Worm (Caenorhabditis elegans): ENCODE results near the gene C05G5.5.

C05G5.5 gene

DNA sequence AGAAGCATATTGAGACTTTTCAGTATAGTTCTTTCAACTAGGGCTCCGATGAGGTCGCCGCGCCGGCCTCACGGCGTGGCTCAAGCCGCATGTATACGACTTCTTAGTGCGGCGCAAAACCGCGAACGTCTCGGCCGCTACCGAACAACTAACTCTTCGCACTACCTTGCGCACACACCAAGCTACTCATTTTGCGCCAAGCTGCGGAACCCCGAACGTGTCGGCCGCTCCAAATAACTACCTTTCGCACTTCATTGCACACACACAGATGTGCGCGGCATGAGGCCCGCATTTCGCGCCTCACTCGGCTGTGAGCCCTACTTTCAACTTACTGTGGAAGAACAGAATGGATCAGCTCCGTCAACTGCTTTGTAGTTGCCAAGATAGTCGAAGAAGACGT lies 6.9 kb upstream of the C05G5.5 start:
- TF ChIP-seq aly-2 (tag; optimal IDR thresholded peaks at IDR 0.05) (no peak), skn-1 (tag; optimal IDR thresholded peaks at IDR 0.05) (no peak), lsy-12 (tag; optimal IDR thresholded peaks at IDR 0.05) (no peak), nhr-11 (tag; optimal IDR thresholded peaks at IDR 0.05) (no peak), eor-1 (tag; optimal IDR thresholded peaks at IDR 0.05) (no peak), egl-27 (tag; optimal IDR thresholded peaks at IDR 0.05) (no peak), nhr-43 (tag; optimal IDR thresholded peaks at IDR 0.05; ENCODE audit: poor library complexity, severe bottlenecking) (no peak), ceh-28 (tag; optimal IDR thresholded peaks at IDR 0.05) (no peak), nhr-12 (tag; optimal IDR thresholded peaks at IDR 0.05) (no peak), daf-12 (tag; optimal IDR thresholded peaks at IDR 0.05) (no peak), R02D3.7 (tag; optimal IDR thresholded peaks at IDR 0.05) (no peak), lin-39 (tag; optimal IDR thresholded peaks at IDR 0.05) (no peak), pha-4 (tag; optimal IDR thresholded peaks at IDR 0.05) (no peak), nhr-23 (tag; optimal IDR thresholded peaks at IDR 0.05) (no peak), nfya-1 (tag; optimal IDR thresholded peaks at IDR 0.05; ENCODE audit: insufficient read depth) (no peak), fkh-10 (GFP tag; optimal IDR thresholded peaks at IDR 0.05) (no peak), hmg-11 (tag; optimal IDR thresholded peaks at IDR 0.05) (no peak), egl-5 (tag; optimal IDR thresholded peaks at IDR 0.05) (no peak)

- TF ChIP-seq nhr-12 (tag; optimal IDR thresholded peaks at IDR 0.05), result no peak
- no peak for TF ChIP-seq nhr-77 (tag; optimal IDR thresholded peaks at IDR 0.05)
- TF ChIP-seq pqm-1 (tag; optimal IDR thresholded peaks at IDR 0.05), result no peak
Observed at ce11 chrX:14760166-14760565, 755 bp downstream of the C05G5.5 start.

DNA sequence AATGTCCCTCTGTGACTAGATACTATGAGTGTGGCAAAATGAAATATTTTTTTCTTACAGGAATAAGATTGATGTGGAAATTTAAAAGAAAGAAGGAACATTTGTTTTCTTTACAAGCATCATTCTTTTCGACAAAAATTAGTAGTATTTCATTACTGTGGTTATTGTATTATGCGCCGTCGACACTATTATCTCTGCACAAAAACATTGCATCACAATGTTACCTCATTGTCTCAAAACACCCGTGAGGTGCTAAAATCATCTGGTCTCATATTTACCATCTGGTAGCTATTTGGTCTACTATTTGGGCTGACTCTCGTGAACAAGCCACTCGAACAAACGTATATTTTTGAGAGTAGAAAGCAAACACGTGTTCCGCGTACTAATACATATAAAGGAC lies 1.4 kb downstream of the C05G5.5 start:
- no peak for TF ChIP-seq ztf-11 (tag; optimal IDR thresholded peaks at IDR 0.05)
- peak; percentile 62 for TF ChIP-seq pha-4 (tag; optimal IDR thresholded peaks at IDR 0.05)

DNA sequence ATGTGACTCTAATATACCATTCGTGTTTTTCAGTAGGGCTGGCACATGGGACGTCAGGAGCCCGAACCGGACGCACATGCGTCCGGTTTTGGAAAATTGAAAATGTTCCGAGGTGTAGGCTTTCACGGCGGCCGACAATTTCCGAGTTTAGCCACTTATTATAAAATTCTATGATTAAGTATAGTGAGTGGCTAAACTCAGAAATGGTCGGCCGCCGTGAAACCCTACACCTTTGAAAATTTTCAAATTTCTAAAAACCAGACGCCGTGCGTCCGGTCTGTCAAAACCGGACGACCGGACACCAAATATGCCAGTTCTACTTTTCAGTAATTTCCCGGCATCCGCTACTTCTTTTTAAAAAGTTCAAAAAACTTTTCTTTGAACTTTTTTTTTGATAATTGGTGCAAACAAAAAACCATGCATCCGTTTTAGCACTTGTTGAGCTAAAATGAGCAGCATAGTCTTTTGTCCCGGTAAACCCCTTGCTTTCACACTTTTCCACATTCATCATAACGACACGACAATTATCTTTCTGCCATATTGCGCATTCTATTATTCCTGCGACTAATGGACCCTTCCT lies 3.2 kb downstream of the C05G5.5 start:
- no peak for TF ChIP-seq nhr-43 (tag; optimal IDR thresholded peaks at IDR 0.05; ENCODE audit: poor library complexity, severe bottlenecking)
- TF ChIP-seq fos-1 (tag; optimal IDR thresholded peaks at IDR 0.05), result no peak
- TF ChIP-seq lsy-12 (tag; optimal IDR thresholded peaks at IDR 0.05), result no peak
- TF ChIP-seq ceh-28 (tag; optimal IDR thresholded peaks at IDR 0.05), result no peak
- no peak for TF ChIP-seq nhr-77 (tag; optimal IDR thresholded peaks at IDR 0.05)
- no peak for TF ChIP-seq snpc-4 (tag; optimal IDR thresholded peaks at IDR 0.05)
- TF ChIP-seq nhr-237 (tag; optimal IDR thresholded peaks at IDR 0.05), result no peak
- no peak for TF ChIP-seq R02D3.7 (tag; optimal IDR thresholded peaks at IDR 0.05)
- no peak for TF ChIP-seq elt-1 (tag; optimal IDR thresholded peaks at IDR 0.05)
- TF ChIP-seq ceh-82 (tag; optimal IDR thresholded peaks at IDR 0.05), result no peak
- TF ChIP-seq ztf-4 (tag; optimal IDR thresholded peaks at IDR 0.05), result no peak
- no peak for TF ChIP-seq hmg-11 (tag; optimal IDR thresholded peaks at IDR 0.05)
- no peak for TF ChIP-seq lin-15B (tag; optimal IDR thresholded peaks at IDR 0.05)
- TF ChIP-seq lin-39 (tag; optimal IDR thresholded peaks at IDR 0.05), result no peak
- no peak for TF ChIP-seq ztf-11 (tag; optimal IDR thresholded peaks at IDR 0.05)
- no peak for TF ChIP-seq unc-62 (GFP tag; optimal IDR thresholded peaks at IDR 0.05)

- no peak for TF ChIP-seq tbx-2 (tag; optimal IDR thresholded peaks at IDR 0.05)
Observed at ce11 chrX:14756606-14757005, 4.3 kb downstream of the C05G5.5 start.

DNA sequence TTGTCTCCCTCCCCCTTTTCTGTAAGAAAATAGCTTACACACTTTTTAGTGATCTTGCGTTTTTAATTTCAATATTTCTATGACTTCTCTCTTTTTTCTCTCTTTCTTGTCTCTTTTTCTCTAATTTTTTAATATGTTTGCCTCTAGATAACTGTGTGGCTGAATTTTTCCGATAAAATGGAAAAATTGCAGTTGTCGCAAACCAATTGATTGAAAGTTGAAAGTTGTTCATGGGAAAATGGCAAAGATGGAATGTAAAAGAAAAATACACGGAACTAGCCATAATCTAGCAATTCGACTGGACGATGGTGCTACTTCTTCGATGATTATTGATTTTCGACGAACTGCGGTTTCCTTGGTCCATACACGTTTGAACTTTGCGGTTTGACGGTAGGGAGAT lies 5.1 kb downstream of the C05G5.5 start:
- TF ChIP-seq pqm-1 (tag; optimal IDR thresholded peaks at IDR 0.05) (peak; percentile 33), elt-2 (tag; optimal IDR thresholded peaks at IDR 0.05) (peak; percentile 40), fkh-10 (GFP tag; optimal IDR thresholded peaks at IDR 0.05) (no peak), nhr-237 (tag; optimal IDR thresholded peaks at IDR 0.05) (no peak)
